Worm (Caenorhabditis elegans) whole organism, L2 larva: Measurements from ENCODE around the gene Y32G9B.1.

ENCODE experiments used
- R02D3.7 ChIP-seq: fragments of 150-350 bp; optimal IDR thresholded peaks from 2 replicates; lab custom pipeline; 2014; ENCODE audit warnings: missing biosample characterization, missing genetic modification characterization
- blmp-1 ChIP-seq: sonication (generic microtip); optimal IDR thresholded peaks from 2 replicates; lab custom pipeline; 2017; ENCODE audit warnings: missing genetic modification characterization, mild to moderate bottlenecking, missing compliant biosample characterization, antibody characterized with exemption, moderate library complexity; ENCODE audit not compliant: insufficient read depth
- ceh-82 ChIP-seq: fragments of 150-350 bp; optimal IDR thresholded peaks from 2 replicates; lab custom pipeline; 2014; ENCODE audit warnings: missing biosample characterization, missing genetic modification characterization
- nhr-11 ChIP-seq: fragments of 150-350 bp; optimal IDR thresholded peaks from 2 replicates; lab custom pipeline; 2014; ENCODE audit warnings: missing biosample characterization, missing genetic modification characterization
- nhr-237 ChIP-seq: fragments of 150-350 bp; optimal IDR thresholded peaks from 2 replicates; lab custom pipeline; 2014; ENCODE audit warnings: missing biosample characterization, missing genetic modification characterization

- TF ChIP-seq nhr-11 (tag; lab: Kevin White, UChicago) (no peak), blmp-1 (tag; lab: Kevin White, UChicago) (peak; percentile 30), ceh-82 (tag; lab: Kevin White, UChicago) (no peak), R02D3.7 (tag; lab: Kevin White, UChicago) (no peak), nhr-237 (tag; lab: Kevin White, UChicago) (no peak)
Observed at ce11 chrV:1829973-1830372, at the start of gene Y32G9B.1.
